Worm (Caenorhabditis elegans): ENCODE data around the gene nlp-20.

ce11 chrIV:7619261-7619660 is 23.6 kb downstream of the nlp-20 start:
- TF ChIP-seq ztf-11 (tag; optimal IDR thresholded peaks at IDR 0.05): no peak
- no peak for TF ChIP-seq lin-13 (GFP tag; optimal IDR thresholded peaks at IDR 0.05)
- peak in 1 of 2 experiments; percentile 24 for TF ChIP-seq lsy-2 (tag; optimal IDR thresholded peaks at IDR 0.05)
- TF ChIP-seq nhr-10 (tag; optimal IDR thresholded peaks at IDR 0.05): no peak
- TF ChIP-seq unc-62 (GFP tag; optimal IDR thresholded peaks at IDR 0.05): no peak
- no peak for TF ChIP-seq nhr-23 (tag; optimal IDR thresholded peaks at IDR 0.05)
- TF ChIP-seq skn-1 (tag; optimal IDR thresholded peaks at IDR 0.05): no peak

Data from whole organism, L2 larva.